Worm (Caenorhabditis elegans): Measurements from ENCODE around the gene hpo-26.

ce11 chrV:6516491-6517304 lies 16.2 kb downstream of the hpo-26 start, which contains the start of gene mdh-1:
- TF ChIP-seq dpff-1 (tag; optimal IDR thresholded peaks at IDR 0.05) (no peak), F57C9.4 (tag; optimal IDR thresholded peaks at IDR 0.05) (no peak), ztf-3 (GFP tag; optimal IDR thresholded peaks at IDR 0.05) (no peak), tbx-9 (tag; optimal IDR thresholded peaks at IDR 0.05; ENCODE audit: borderline replicate concordance) (no peak), lin-54 (GFP tag; optimal IDR thresholded peaks at IDR 0.05) (peak; percentile 5), akir-1 (GFP tag; optimal IDR thresholded peaks at IDR 0.05) (no peak), ztf-22 (GFP tag; optimal IDR thresholded peaks at IDR 0.05) (no peak), unc-62 (GFP tag; optimal IDR thresholded peaks at IDR 0.05) (no peak), hmg-20 (GFP tag; IDR thresholded peaks at IDR 0.05) (no peak), let-607 (tag; optimal IDR thresholded peaks at IDR 0.05) (peak in 1 of 2 experiments; percentile 24), ztf-25 (GFP tag; IDR thresholded peaks at IDR 0.05) (no peak)
